Worm (Caenorhabditis elegans) whole organism, late embryonic: ENCODE measurements around the gene jhdm-1.

ENCODE experiments used
- C08G9.2 ChIP-seq: sonication (generic microtip); optimal IDR thresholded peaks from 2 replicates; lab custom pipeline; 2016; ENCODE audit warnings: mild to moderate bottlenecking, missing genetic modification characterization, moderate library complexity, missing compliant biosample characterization
- C38D4.7 ChIP-seq: fragments of 200-800 bp; sonication (Bioruptor generic); optimal IDR thresholded peaks from 2 replicates; lab custom pipeline; 2018; ENCODE audit warnings: mild to moderate bottlenecking, missing genetic modification characterization, moderate library complexity, missing compliant biosample characterization
- T23F11.4 ChIP-seq: fragments of 200-800 bp; sonication (Bioruptor generic); optimal IDR thresholded peaks from 2 replicates; lab custom pipeline; 2018; ENCODE audit warnings: mild to moderate bottlenecking, missing genetic modification characterization, missing compliant biosample characterization
- Y22D7AL.16 ChIP-seq: sonication (generic microtip); optimal IDR thresholded peaks from 2 replicates; lab custom pipeline; 2016; ENCODE audit warnings: missing genetic modification characterization, missing compliant biosample characterization
- ceh-18 ChIP-seq: sonication (generic microtip); optimal IDR thresholded peaks from 2 replicates; lab custom pipeline; 2016; ENCODE audit warnings: missing genetic modification characterization, missing compliant biosample characterization
- ceh-22 ChIP-seq: sonication (generic microtip); optimal IDR thresholded peaks from 2 replicates; lab custom pipeline; 2017; ENCODE audit warnings: missing biosample characterization, missing genetic modification characterization
- ceh-24 ChIP-seq: sonication (generic microtip); optimal IDR thresholded peaks from 2 replicates; lab custom pipeline; 2016; ENCODE audit warnings: mild to moderate bottlenecking, missing genetic modification characterization, missing compliant biosample characterization
- ceh-30 ChIP-seq: fragments of 150-350 bp; optimal IDR thresholded peaks from 2 replicates; lab custom pipeline; 2014; ENCODE audit warnings: missing biosample characterization, missing genetic modification characterization
- ceh-31 ChIP-seq: sonication (generic microtip); optimal IDR thresholded peaks from 2 replicates; lab custom pipeline; 2016; ENCODE audit warnings: missing genetic modification characterization, missing compliant biosample characterization
- ceh-34 ChIP-seq: sonication (generic microtip); optimal IDR thresholded peaks from 2 replicates; lab custom pipeline; 2016; ENCODE audit warnings: mild to moderate bottlenecking, missing genetic modification characterization, missing compliant biosample characterization
- dmd-4 ChIP-seq: sonication (generic microtip); optimal IDR thresholded peaks from 2 replicates; lab custom pipeline; 2016; ENCODE audit warnings: borderline replicate concordance, missing genetic modification characterization, missing compliant biosample characterization
- elt-2 ChIP-seq: sonication (generic microtip); optimal IDR thresholded peaks from 2 replicates; lab custom pipeline; 2016; ENCODE audit warnings: missing genetic modification reagents, missing genetic modification characterization, missing compliant biosample characterization
- ets-4 ChIP-seq: sonication (generic microtip); optimal IDR thresholded peaks from 2 replicates; lab custom pipeline; 2016; ENCODE audit warnings: missing genetic modification characterization, missing compliant biosample characterization
- fkh-6 ChIP-seq: sonication (generic microtip); optimal IDR thresholded peaks from 2 replicates; lab custom pipeline; 2016; ENCODE audit warnings: missing genetic modification characterization, missing compliant biosample characterization
- gmeb-2 ChIP-seq: sonication (generic microtip); optimal IDR thresholded peaks from 2 replicates; lab custom pipeline; 2016; ENCODE audit warnings: missing genetic modification characterization, inconsistent platforms, missing compliant biosample characterization
- hlh-30 ChIP-seq: sonication (generic microtip); optimal IDR thresholded peaks from 2 replicates; lab custom pipeline; 2017; ENCODE audit warnings: antibody characterized with exemption, missing genetic modification characterization, missing compliant biosample characterization; ENCODE audit not compliant: insufficient read depth
- lim-6 ChIP-seq: sonication (generic microtip); optimal IDR thresholded peaks from 2 replicates; lab custom pipeline; 2016; ENCODE audit warnings: missing genetic modification characterization, missing compliant biosample characterization
- madf-2 ChIP-seq: sonication (generic microtip); optimal IDR thresholded peaks from 2 replicates; lab custom pipeline; 2017; ENCODE audit warnings: missing genetic modification characterization, missing compliant biosample characterization
- nfya-1 ChIP-seq: sonication (generic microtip); optimal IDR thresholded peaks from 2 replicates; lab custom pipeline; 2017; ENCODE audit warnings: missing genetic modification characterization, mild to moderate bottlenecking, missing compliant biosample characterization, antibody characterized with exemption, moderate library complexity
- odd-2 ChIP-seq: sonication (generic microtip); optimal IDR thresholded peaks from 2 replicates; lab custom pipeline; 2017; ENCODE audit warnings: antibody characterized with exemption, mild to moderate bottlenecking, missing genetic modification characterization, missing compliant biosample characterization
- pax-1 ChIP-seq: fragments of 150-350 bp; optimal IDR thresholded peaks from 2 replicates; lab custom pipeline; 2014; ENCODE audit warnings: missing biosample characterization, missing genetic modification characterization
- pha-4 ChIP-seq: fragments of 150-350 bp; optimal IDR thresholded peaks from 2 replicates; lab custom pipeline; 2018; ENCODE audit warnings: missing biosample characterization, missing genetic modification reagents, missing genetic modification characterization
- pqm-1 ChIP-seq: sonication (generic microtip); optimal IDR thresholded peaks from 2 replicates; lab custom pipeline; 2016; ENCODE audit warnings: missing genetic modification characterization, missing compliant biosample characterization
- pros-1 ChIP-seq: fragments of 150-350 bp; optimal IDR thresholded peaks from 2 replicates; lab custom pipeline; 2014; ENCODE audit warnings: missing biosample characterization, missing genetic modification reagents, missing genetic modification characterization
- ref-2 ChIP-seq: sonication (generic microtip); optimal IDR thresholded peaks from 2 replicates; lab custom pipeline; 2016; ENCODE audit warnings: missing genetic modification characterization, missing compliant biosample characterization
- syd-9 ChIP-seq: sonication (generic microtip); optimal IDR thresholded peaks from 2 replicates; lab custom pipeline; 2016; ENCODE audit warnings: mild to moderate bottlenecking, missing genetic modification characterization, moderate library complexity, missing compliant biosample characterization
- tbx-2 ChIP-seq: sonication (generic microtip); optimal IDR thresholded peaks from 2 replicates; lab custom pipeline; 2016; ENCODE audit warnings: missing genetic modification characterization, missing compliant biosample characterization
- tbx-7 ChIP-seq: sonication (generic microtip); optimal IDR thresholded peaks from 2 replicates; lab custom pipeline; 2016; ENCODE audit warnings: missing genotype, missing genetic modification characterization, missing compliant biosample characterization
- ttx-3 ChIP-seq: sonication (generic microtip); optimal IDR thresholded peaks from 2 replicates; lab custom pipeline; 2016; ENCODE audit warnings: missing genetic modification reagents, missing genetic modification characterization, missing compliant biosample characterization
- unc-55 ChIP-seq: sonication (generic microtip); optimal IDR thresholded peaks from 2 replicates; lab custom pipeline; 2017; ENCODE audit warnings: missing biosample characterization, missing genetic modification reagents, missing genetic modification characterization
- unc-86 ChIP-seq: sonication (generic microtip); optimal IDR thresholded peaks from 2 replicates; lab custom pipeline; 2016; ENCODE audit warnings: missing genetic modification characterization, missing compliant biosample characterization

Gene jhdm-1

DNA sequence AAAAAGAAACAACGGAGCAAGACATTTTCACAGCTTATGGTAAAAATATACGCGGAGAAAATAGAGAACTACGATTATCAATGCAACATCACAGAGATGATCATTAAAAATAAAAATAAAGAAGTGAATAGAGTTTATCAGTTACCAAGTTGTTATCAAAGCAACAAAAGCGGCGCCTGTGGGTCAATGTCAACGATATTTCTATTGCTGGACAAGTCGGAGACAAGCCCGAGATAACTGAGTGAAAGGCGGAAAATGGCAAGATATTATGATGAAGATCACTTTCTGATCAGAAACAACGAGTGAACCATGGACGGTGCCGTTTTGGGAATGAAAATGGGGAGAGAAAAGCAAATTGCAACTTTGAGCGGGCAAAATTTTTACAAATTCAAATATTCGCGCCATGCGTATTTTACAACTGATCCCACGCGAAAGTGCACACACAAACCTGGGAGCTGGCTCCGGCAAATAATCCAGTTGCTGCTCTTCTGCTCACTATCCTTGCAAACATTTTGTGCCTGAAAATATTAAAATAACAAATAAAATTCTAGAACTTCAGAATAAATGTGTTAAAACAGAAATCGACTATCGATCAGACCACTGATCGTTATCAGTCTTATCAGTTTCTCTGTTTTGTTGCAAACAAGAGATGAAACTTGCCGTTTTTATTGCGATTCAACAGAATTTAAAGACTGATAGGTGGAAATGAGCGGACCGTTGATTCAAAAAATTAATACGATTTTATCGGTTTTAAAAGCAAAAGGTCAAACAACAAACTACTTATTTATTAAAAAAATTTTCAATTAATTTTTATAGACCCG lies 11.8 kb upstream of the jhdm-1 start, which contains the start of gene mel-32:
Gene mel-32 (minus strand): TSS at position 696 of the 821 bp plus-strand sequence.
- TF ChIP-seq ets-4 (tag; lab: Kevin White, UChicago) = no peak
- peak; percentile 61 for TF ChIP-seq elt-2 (tag; lab: Kevin White, UChicago)

DNA sequence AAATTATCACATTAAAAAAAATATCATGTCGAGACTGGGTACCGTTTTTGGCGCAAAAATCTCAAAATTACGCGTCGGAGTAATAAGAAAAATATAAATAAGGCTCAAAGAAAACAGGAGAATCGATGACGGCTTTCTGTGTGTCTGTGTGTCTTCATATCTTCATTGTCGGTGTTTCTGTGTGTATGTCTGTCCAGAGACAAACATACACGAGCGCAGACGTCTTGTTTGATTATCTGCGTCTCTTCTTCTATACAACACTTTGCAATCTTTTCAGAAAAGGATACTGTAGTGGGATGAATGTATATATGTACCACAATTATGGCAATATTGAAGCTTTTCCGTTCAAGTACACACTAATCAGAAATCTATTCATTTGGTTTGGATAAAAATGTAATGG lies 9.9 kb upstream of the jhdm-1 start, which contains the start of gene C05D11.13:
Gene C05D11.13 (minus strand): TSS at position 252 of the 400 bp plus-strand sequence.
- TF ChIP-seq odd-2 (no peak), ceh-24 (tag; lab: Kevin White, UChicago) (no peak), ceh-31 (tag; lab: Kevin White, UChicago) (no peak), ceh-34 (tag; lab: Kevin White, UChicago) (no peak), fkh-6 (tag; lab: Kevin White, UChicago) (no peak), pros-1 (tag; lab: Kevin White, UChicago) (no peak), tbx-2 (tag; lab: Kevin White, UChicago) (peak; percentile 16), unc-55 (GFP tag; lab: Kevin White, UChicago) (peak; percentile 41), pax-1 (tag; lab: Kevin White, UChicago) (no peak), ceh-22 (tag; lab: Kevin White, UChicago) (no peak), C08G9.2 (tag; lab: Kevin White, UChicago) (no peak), Y22D7AL.16 (tag; lab: Kevin White, UChicago) (no peak), ref-2 (tag; lab: Kevin White, UChicago) (peak; percentile 28), ttx-3 (tag; lab: Kevin White, UChicago) (no peak), unc-86 (tag; lab: Kevin White, UChicago) (peak; percentile 4), nfya-1 (tag; lab: Kevin White, UChicago) (peak; percentile 6), elt-2 (tag; lab: Kevin White, UChicago) (peak; percentile 30)

DNA sequence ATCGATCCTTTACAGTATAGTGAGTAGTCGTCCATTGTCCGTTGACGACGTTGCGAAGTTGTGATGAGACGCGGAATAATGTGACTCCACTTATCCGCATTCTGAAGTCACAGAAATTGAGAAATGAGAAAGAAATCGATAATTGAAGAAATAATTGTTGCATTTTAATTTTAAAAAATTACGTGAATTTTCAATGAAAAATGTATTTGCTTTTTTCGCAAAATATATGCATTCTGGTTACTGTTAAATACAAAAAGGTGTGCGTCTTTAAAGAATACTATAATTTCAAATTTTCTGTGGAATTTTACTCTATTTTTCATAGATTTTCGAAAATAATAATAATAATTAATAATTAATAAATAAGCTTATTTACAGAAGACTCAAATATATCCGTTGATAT lies 7.5 kb upstream of the jhdm-1 start, which contains the start of gene let-721:
Gene let-721 (minus strand): TSS at position 101 of the 400 bp plus-strand sequence.
- TF ChIP-seq syd-9 = no peak
- no peak for TF ChIP-seq tbx-7
- no peak for TF ChIP-seq pha-4 (tag; lab: Kevin White, UChicago)

DNA sequence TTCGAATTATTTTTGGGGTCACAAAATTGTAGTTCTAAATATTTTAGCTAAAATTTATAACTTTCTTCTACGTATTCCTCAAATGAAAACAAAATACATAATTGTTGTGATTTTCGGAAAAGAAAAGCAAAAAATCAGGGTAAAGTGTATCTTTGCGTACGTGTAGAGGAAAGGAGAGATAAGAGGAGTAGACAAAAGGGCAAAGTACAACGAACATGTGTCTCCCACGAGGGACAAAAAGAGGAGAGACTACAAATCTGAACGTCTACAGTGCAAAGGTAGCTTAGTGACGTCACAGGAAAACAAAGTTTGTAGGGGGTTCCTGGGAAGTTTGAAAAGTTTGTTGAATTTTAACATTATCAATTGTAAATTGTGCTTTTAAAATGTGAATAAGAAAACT lies 6.8 kb upstream of the jhdm-1 start:
- TF ChIP-seq hlh-30 (tag; lab: Kevin White, UChicago) (peak; percentile 18), elt-2 (tag; lab: Kevin White, UChicago) (peak; percentile 39), madf-2 (tag; lab: Kevin White, UChicago) (no peak)

DNA sequence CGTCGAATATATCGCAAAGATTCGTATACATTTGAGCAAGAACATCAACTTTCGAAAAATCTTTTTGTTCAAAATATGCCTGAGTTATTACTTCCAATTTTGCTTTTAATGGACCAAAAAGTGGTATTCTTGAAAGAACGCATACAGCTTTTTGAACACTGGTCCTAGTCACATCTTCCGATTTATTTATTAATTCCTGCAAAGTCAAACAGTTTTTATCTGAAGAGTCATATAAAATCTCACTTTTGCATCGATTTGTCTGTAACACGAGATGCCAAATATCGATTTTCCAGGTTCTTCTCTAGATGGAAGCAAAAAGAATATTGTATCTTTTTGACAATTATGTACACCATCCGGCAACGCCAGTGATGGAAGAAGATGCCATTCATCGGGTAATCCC lies 4.4 kb upstream of the jhdm-1 start:
- TF ChIP-seq C08G9.2 (tag; lab: Kevin White, UChicago) (no peak), ceh-34 (tag; lab: Kevin White, UChicago) (no peak), C38D4.7 (GFP tag; lab: Kevin White, UChicago) (no peak), T23F11.4 (no peak), ets-4 (tag; lab: Kevin White, UChicago) (no peak), hlh-30 (tag; lab: Kevin White, UChicago) (no peak), ceh-18 (tag; lab: Kevin White, UChicago) (no peak), lim-6 (tag; lab: Kevin White, UChicago) (no peak), odd-2 (no peak), ceh-30 (tag; lab: Kevin White, UChicago) (no peak), pqm-1 (tag; lab: Kevin White, UChicago) (no peak), Y22D7AL.16 (tag; lab: Kevin White, UChicago) (no peak), gmeb-2 (tag; lab: Kevin White, UChicago) (no peak), dmd-4 (tag; lab: Kevin White, UChicago) (no peak), ceh-31 (tag; lab: Kevin White, UChicago) (no peak)
